Fruit fly (Drosophila melanogaster): ENCODE results near the gene CG8675.

DNA sequence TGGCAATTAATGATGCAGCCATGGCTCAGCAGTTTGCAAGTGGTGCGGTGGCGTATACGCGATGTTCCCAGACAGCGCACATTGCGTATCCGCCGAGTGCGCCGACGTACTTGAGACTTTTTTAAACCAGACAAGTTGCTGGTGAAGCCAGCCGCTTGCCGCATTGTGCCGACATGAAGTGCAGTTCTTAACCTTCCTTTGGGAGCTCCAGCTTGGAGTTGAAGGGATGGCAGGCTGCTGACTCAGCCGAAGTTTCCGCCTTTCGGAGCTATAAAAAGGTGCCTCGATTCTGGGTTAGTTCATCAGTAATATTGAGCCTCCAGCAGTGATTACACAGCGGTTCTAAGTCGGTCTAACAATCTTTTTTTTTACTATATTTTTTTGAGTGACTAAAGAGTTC is 28.2 kb downstream of the CG8675 start, which contains the start of gene CG5172:
- no peak for TF ChIP-seq psq (optimal IDR thresholded peaks at IDR 0.05)
- TF ChIP-seq usp (GFP tag; optimal IDR thresholded peaks at IDR 0.05), result no peak
- TF ChIP-seq Dll (optimal IDR thresholded peaks at IDR 0.05), result no peak
- TF ChIP-seq CG8478 (optimal IDR thresholded peaks at IDR 0.05), result no peak
- TF ChIP-seq pan (optimal IDR thresholded peaks at IDR 0.05), result no peak
- no peak for TF ChIP-seq EcR (GFP tag; optimal IDR thresholded peaks at IDR 0.05)
